Fruit fly (Drosophila melanogaster) whole organism, embryonic: Measurements from ENCODE around the gene aln.

Source experiments
- Awh ChIP-seq: fragments of 200-800 bp; sonication (Bioruptor generic); IDR thresholded peaks from 2 replicates; pipeline ENCODE4, ENCODE4 v1.3.6; 2022; ENCODE audit warnings: missing biosample characterization, missing genetic modification characterization
- CG10543 ChIP-seq: fragments of 200-800 bp; sonication (Bioruptor generic); optimal IDR thresholded peaks from 3 replicates; lab custom pipeline; 2017; ENCODE audit warnings: missing biosample characterization, mild to moderate bottlenecking, missing genetic modification characterization, moderate library complexity
- CG12219 ChIP-seq: fragments of 200-800 bp; sonication (Bioruptor generic); optimal IDR thresholded peaks from 3 replicates; lab custom pipeline; 2018; ENCODE audit warnings: missing biosample characterization, mild to moderate bottlenecking, missing genetic modification characterization
- CG16813 ChIP-seq: fragments of 200-800 bp; sonication (Bioruptor generic); IDR thresholded peaks from 3 replicates; pipeline ENCODE4 v1.3.6; 2022; ENCODE audit warnings: missing biosample characterization, missing genetic modification characterization; ENCODE audit not compliant: partially characterized antibody
- CG17385 ChIP-seq: fragments of 200-800 bp; sonication (Bioruptor generic); optimal IDR thresholded peaks from 3 replicates; lab custom pipeline; 2018; ENCODE audit warnings: missing biosample characterization, mild to moderate bottlenecking, missing genetic modification characterization
- CG2129 ChIP-seq: fragments of 200-800 bp; sonication (Bioruptor generic); IDR thresholded peaks from 2 replicates; pipeline ENCODE4 v1.3.6; 2022; ENCODE audit warnings: missing biosample characterization, missing genetic modification characterization; ENCODE audit not compliant: partially characterized antibody
- CG2202 ChIP-seq: fragments of 200-800 bp; sonication (Bioruptor generic); optimal IDR thresholded peaks from 2 replicates; lab custom pipeline; 2018; ENCODE audit warnings: missing biosample characterization, mild to moderate bottlenecking, missing genetic modification characterization
- CG3163 ChIP-seq: fragments of 200-800 bp; sonication (Bioruptor generic); optimal IDR thresholded peaks from 3 replicates; lab custom pipeline; 2016; ENCODE audit warnings: missing biosample characterization, missing genetic modification characterization
- CG33213 ChIP-seq: fragments of 200-800 bp; sonication (Bioruptor generic); optimal IDR thresholded peaks from 3 replicates; lab custom pipeline; 2016; ENCODE audit warnings: missing biosample characterization, missing genetic modification characterization
- CG34376 ChIP-seq: fragments of 200-800 bp; sonication (Bioruptor generic); optimal IDR thresholded peaks from 2 replicates; lab custom pipeline; 2018; ENCODE audit warnings: missing biosample characterization, mild to moderate bottlenecking, missing genetic modification characterization
- CG4854 ChIP-seq: fragments of 200-800 bp; sonication (Bioruptor generic); optimal IDR thresholded peaks from 2 replicates; lab custom pipeline; 2016; ENCODE audit warnings: missing biosample characterization, missing genetic modification characterization, inconsistent platforms
- CG6854 ChIP-seq: fragments of 200-800 bp; sonication (Bioruptor generic); optimal IDR thresholded peaks from 3 replicates; lab custom pipeline; 2017; ENCODE audit warnings: missing biosample characterization, mild to moderate bottlenecking, missing genetic modification characterization
- CG9797 ChIP-seq: fragments of 200-800 bp; sonication (Bioruptor generic); optimal IDR thresholded peaks from 3 replicates; lab custom pipeline; 2018; ENCODE audit warnings: missing biosample characterization, mild to moderate bottlenecking, missing genetic modification characterization
- CoRest ChIP-seq: fragments of 200-800 bp; sonication (Bioruptor generic); optimal IDR thresholded peaks from 3 replicates; lab custom pipeline; 2018; ENCODE audit warnings: missing biosample characterization, mild to moderate bottlenecking, missing genetic modification characterization, moderate library complexity
- CrebB ChIP-seq: fragments of 200-800 bp; sonication (Bioruptor generic); optimal IDR thresholded peaks from 3 replicates; lab custom pipeline; 2018; ENCODE audit warnings: missing biosample characterization, mild to moderate bottlenecking, missing genetic modification characterization
- Dek ChIP-seq: fragments of 200-800 bp; sonication (Bioruptor generic); optimal IDR thresholded peaks from 3 replicates; lab custom pipeline; 2019; ENCODE audit warnings: missing biosample characterization, mild to moderate bottlenecking, missing genetic modification characterization, moderate library complexity
- Dfd ChIP-seq, 2 experiments: fragments of >200 bp; optimal IDR thresholded peaks; 2 replicates each; lab custom pipeline; 2017; ENCODE audit warnings: missing biosample characterization in 2 of 2, missing genetic modification characterization in 2 of 2
- Dll ChIP-seq: fragments of 200-800 bp; sonication (Bioruptor generic); IDR thresholded peaks from 4 replicates; pipeline ENCODE4 v1.3.6; 2022; ENCODE audit warnings: missing biosample characterization, missing genetic modification characterization; ENCODE audit not compliant: partially characterized antibody
- Doc2 ChIP-seq: fragments of 200-800 bp; sonication (Bioruptor generic); IDR thresholded peaks from 2 replicates; pipeline ENCODE4 v1.3.6; 2022; ENCODE audit warnings: missing biosample characterization, missing genetic modification characterization
- E2f2 ChIP-seq: fragments of 200-800 bp; sonication (Bioruptor generic); IDR thresholded peaks from 2 replicates; pipeline ENCODE4 v1.3.6; 2022; ENCODE audit warnings: missing biosample characterization, missing genetic modification characterization
- Ets97D ChIP-seq: fragments of 200-800 bp; sonication (Bioruptor generic); optimal IDR thresholded peaks from 3 replicates; lab custom pipeline; 2016; ENCODE audit warnings: missing biosample characterization, missing genetic modification characterization
- H15 ChIP-seq: fragments of 200-800 bp; sonication (Bioruptor generic); IDR thresholded peaks from 3 replicates; pipeline ENCODE4 v1.3.6; 2022; ENCODE audit warnings: missing biosample characterization, missing genetic modification characterization
- Hr39 ChIP-seq: fragments of >200 bp; optimal IDR thresholded peaks from 2 replicates; lab custom pipeline; 2017
- Hr51 ChIP-seq, 2 experiments: fragments of 200-800 bp; sonication (Bioruptor generic); optimal IDR thresholded peaks; 2 replicates in 1 of 2; 3 replicates in 1 of 2; lab custom pipeline; 2016 to 2018; ENCODE audit warnings: missing biosample characterization in 2 of 2, missing genetic modification characterization in 2 of 2, mild to moderate bottlenecking in 1 of 2, moderate library complexity in 1 of 2
- Max ChIP-seq: fragments of 200-800 bp; sonication (Bioruptor generic); optimal IDR thresholded peaks from 2 replicates; lab custom pipeline; 2016; ENCODE audit warnings: missing biosample characterization, mild to moderate bottlenecking, missing genetic modification characterization
- Sry-β ChIP-seq: fragments of 200-800 bp; sonication (Bioruptor generic); optimal IDR thresholded peaks from 2 replicates; lab custom pipeline; 2018; ENCODE audit warnings: missing biosample characterization, mild to moderate bottlenecking, missing genetic modification characterization, moderate library complexity
- Sry-δ ChIP-seq: fragments of 200-800 bp; sonication (Bioruptor generic); optimal IDR thresholded peaks from 2 replicates; lab custom pipeline; 2016; ENCODE audit warnings: missing biosample characterization, missing genetic modification characterization
- Taf1 ChIP-seq: fragments of 200-800 bp; sonication (Bioruptor generic); IDR thresholded peaks from 2 replicates; pipeline ENCODE4 v1.3.6; 2022; ENCODE audit warnings: missing biosample characterization, missing genetic modification characterization
- ase ChIP-seq: fragments of 200-800 bp; sonication (Bioruptor generic); IDR thresholded peaks from 3 replicates; pipeline ENCODE4 v1.3.6; 2022; ENCODE audit warnings: missing biosample characterization, missing genetic modification characterization
- ash1 ChIP-seq: fragments of 200-800 bp; sonication (Bioruptor generic); optimal IDR thresholded peaks from 2 replicates; lab custom pipeline; 2018; ENCODE audit warnings: missing biosample characterization, mild to moderate bottlenecking, missing genetic modification characterization
- btn ChIP-seq: fragments of 200-800 bp; sonication (Bioruptor generic); optimal IDR thresholded peaks from 2 replicates; lab custom pipeline; 2016; ENCODE audit warnings: missing biosample characterization, missing genetic modification characterization
- cg ChIP-seq: fragments of 200-800 bp; sonication (Bioruptor generic); optimal IDR thresholded peaks from 3 replicates; lab custom pipeline; 2019; ENCODE audit warnings: missing biosample characterization, mild to moderate bottlenecking, missing genetic modification characterization, moderate library complexity
- chinmo ChIP-seq: fragments of 200-800 bp; sonication (Bioruptor generic); IDR thresholded peaks from 4 replicates; pipeline ENCODE4 v1.3.6; 2022; ENCODE audit warnings: missing biosample characterization, missing genetic modification characterization; ENCODE audit not compliant: partially characterized antibody
- crol ChIP-seq: fragments of 200-800 bp; sonication (Bioruptor generic); IDR thresholded peaks from 2 replicates; pipeline ENCODE4 v1.3.6; 2022; ENCODE audit warnings: missing biosample characterization, missing genetic modification characterization
- dm ChIP-seq: fragments of 200-800 bp; sonication (Bioruptor generic); optimal IDR thresholded peaks from 3 replicates; lab custom pipeline; 2016; ENCODE audit warnings: missing biosample characterization, missing genetic modification characterization
- exex ChIP-seq: fragments of 200-800 bp; sonication (Bioruptor generic); optimal IDR thresholded peaks from 4 replicates; lab custom pipeline; 2018; ENCODE audit warnings: missing biosample characterization, mild to moderate bottlenecking, missing genetic modification characterization, moderate library complexity
- gce ChIP-seq: fragments of 200-800 bp; sonication (Bioruptor generic); IDR thresholded peaks from 3 replicates; pipeline ENCODE4 v1.3.6; 2022; ENCODE audit warnings: missing biosample characterization, missing genetic modification characterization
- kay ChIP-seq: fragments of 200-800 bp; sonication (Bioruptor generic); optimal IDR thresholded peaks from 2 replicates; lab custom pipeline; 2016; ENCODE audit warnings: missing biosample characterization, missing genetic modification characterization
- lab ChIP-seq: fragments of 200-800 bp; sonication (Bioruptor generic); optimal IDR thresholded peaks from 3 replicates; lab custom pipeline; 2017; ENCODE audit warnings: missing biosample characterization, missing genetic modification characterization, mild to moderate bottlenecking, moderate library complexity, missing genetic modification reagents
- lilli ChIP-seq: fragments of 200-800 bp; sonication (Bioruptor generic); optimal IDR thresholded peaks from 3 replicates; lab custom pipeline; 2016; ENCODE audit warnings: missing biosample characterization, missing genetic modification characterization
- mam ChIP-seq: fragments of 200-800 bp; sonication (Bioruptor generic); optimal IDR thresholded peaks from 3 replicates; lab custom pipeline; 2016; ENCODE audit warnings: missing biosample characterization, missing genetic modification characterization
- nau ChIP-seq: fragments of 200-800 bp; sonication (Bioruptor generic); optimal IDR thresholded peaks from 3 replicates; lab custom pipeline; 2017; ENCODE audit warnings: missing biosample characterization, mild to moderate bottlenecking, missing genetic modification characterization, missing genetic modification reagents
- pita ChIP-seq: fragments of 200-800 bp; sonication (Bioruptor generic); optimal IDR thresholded peaks from 2 replicates; lab custom pipeline; 2017; ENCODE audit warnings: missing biosample characterization, mild to moderate bottlenecking, missing genetic modification characterization
- rib ChIP-seq: fragments of 200-800 bp; sonication (Bioruptor generic); IDR thresholded peaks from 2 replicates; pipeline ENCODE4 v1.3.6; 2022; ENCODE audit warnings: missing biosample characterization, missing genetic modification characterization
- sd ChIP-seq: fragments of 200-800 bp; sonication (Bioruptor generic); optimal IDR thresholded peaks from 3 replicates; lab custom pipeline; 2018; ENCODE audit warnings: missing biosample characterization, mild to moderate bottlenecking, missing genetic modification characterization, moderate library complexity
- sens ChIP-seq: fragments of 200-800 bp; sonication (Bioruptor generic); peaks from one replicate; lab custom pipeline; 2016; ENCODE audit warnings: missing biosample characterization, missing genetic modification characterization
- ssp ChIP-seq: fragments of 200-800 bp; sonication (Bioruptor generic); IDR thresholded peaks from 2 replicates; pipeline ENCODE4 v1.3.6; 2022; ENCODE audit warnings: missing biosample characterization, missing genetic modification characterization
- sug ChIP-seq: fragments of 200-800 bp; optimal IDR thresholded peaks from 2 replicates; lab custom pipeline; 2019; ENCODE audit warnings: missing biosample characterization, mild to moderate bottlenecking, missing genetic modification characterization, moderate library complexity

The aln gene

DNA sequence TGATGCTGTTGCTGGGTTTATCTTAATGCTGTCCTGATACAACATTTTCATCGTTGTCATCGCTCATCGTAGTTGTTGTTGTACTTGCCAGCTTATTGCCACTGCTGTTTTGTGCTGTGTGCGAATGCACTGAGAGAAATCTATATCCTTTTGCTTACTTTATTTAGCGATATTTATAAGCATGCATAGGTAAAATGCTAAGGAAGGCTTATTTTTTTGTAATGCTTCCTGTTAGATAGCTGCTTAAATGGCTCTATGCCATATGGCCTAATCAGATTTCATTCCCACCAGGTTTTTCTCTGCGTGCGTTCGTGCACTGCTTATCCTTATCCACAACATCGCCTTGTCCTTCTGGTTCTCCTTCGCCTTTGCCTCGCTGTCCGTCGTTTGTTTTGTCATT lies 41.6 kb upstream of the aln start (continued):
- 0 out of 2 replicates have a peak, but pooled peaks have one; percentile 21 for TF ChIP-seq Doc2 (GFP tag; lab: Robert Waterston, UW)

DNA sequence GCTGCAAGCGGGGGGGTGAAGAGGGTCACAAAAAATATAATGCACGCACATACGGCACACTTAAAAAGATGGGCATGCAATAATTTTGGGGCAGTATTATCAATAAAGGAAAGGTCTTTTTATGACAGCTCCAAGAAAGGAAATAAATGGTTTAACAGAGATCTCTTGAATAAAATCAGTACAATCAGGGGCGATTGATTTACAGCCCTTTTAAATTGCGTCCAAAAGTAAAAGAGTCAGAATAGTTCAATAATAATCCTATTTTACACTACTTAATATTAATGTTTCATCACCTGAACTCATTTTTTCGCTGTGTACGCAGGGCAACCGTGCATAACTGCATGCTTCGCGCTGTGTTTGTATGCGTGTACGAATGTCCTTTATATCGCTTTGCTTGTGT lies 36.9 kb upstream of the aln start:
- TF ChIP-seq sens (GFP tag; lab: Kevin White, UChicago): peak; percentile 76
- no peak for TF ChIP-seq CG2202 (tag; lab: Kevin White, UChicago)
- TF ChIP-seq sug (tag; lab: Kevin White, UChicago): no peak
- no peak for TF ChIP-seq ssp (GFP tag; lab: Robert Waterston, UW)
- 0 out of 2 replicates have a peak, but pooled peaks have one; percentile 13 for TF ChIP-seq Taf1
- no peak for TF ChIP-seq Sry-β (GFP tag; lab: Kevin White, UChicago)
- no peak for TF ChIP-seq CG12219
- peak; percentile 4 for TF ChIP-seq lab
- 0 out of 2 replicates have a peak, but pooled peaks have one; percentile 12 for TF ChIP-seq crol (GFP tag; lab: Robert Waterston, UW)
- TF ChIP-seq Dek (tag; lab: Kevin White, UChicago): no peak
- TF ChIP-seq, all 482 proteins: peak for 4

DNA sequence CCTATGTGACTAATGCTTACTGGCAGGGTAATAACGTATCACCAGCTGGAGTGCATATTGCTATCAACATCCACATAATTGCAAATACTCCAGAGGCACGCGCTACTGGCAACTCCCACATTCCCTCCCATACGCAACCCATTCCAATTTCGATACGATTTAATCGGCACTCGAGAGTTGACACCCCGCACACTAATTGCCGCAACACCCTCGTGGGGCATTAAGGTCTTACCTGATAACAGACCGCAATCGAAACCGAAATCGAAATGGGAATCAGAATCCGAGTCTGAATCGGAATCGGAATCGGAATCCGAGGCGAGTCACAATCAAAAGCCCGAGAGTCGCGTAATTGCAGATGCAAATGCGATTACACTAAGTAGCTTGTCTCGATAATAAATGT lies 35.2 kb upstream of the aln start:
- TF ChIP-seq chinmo (GFP tag; lab: Robert Waterston, UW): 0 out of 4 replicates have a peak, but pooled peaks have one; percentile 40
- TF ChIP-seq exex: peak; percentile 98
- peak; percentile 86 for TF ChIP-seq CG34376
- TF ChIP-seq CG33213 (GFP tag; lab: Kevin White, UChicago): no peak
- TF ChIP-seq nau: no peak
- TF ChIP-seq Hr39 (lab: Kevin White, UChicago): no peak
- no peak for TF ChIP-seq gce
- TF ChIP-seq Doc2 (GFP tag; lab: Robert Waterston, UW): no peak
- TF ChIP-seq btn (GFP tag; lab: Kevin White, UChicago): no peak
- no peak for TF ChIP-seq lilli
- no peak for TF ChIP-seq ase
- no peak for TF ChIP-seq rib
- TF ChIP-seq Dll: no peak
- TF ChIP-seq ash1: no peak
- TF ChIP-seq CoRest (tag; lab: Kevin White, UChicago): no peak
- no peak for TF ChIP-seq CG17385 (GFP tag; lab: Kevin White, UChicago)
- TF ChIP-seq CG16813 (GFP tag; lab: Robert Waterston, UW): no peak
- no peak for TF ChIP-seq CG4854 (GFP tag; lab: Kevin White, UChicago)
- no peak for TF ChIP-seq CrebB
- TF ChIP-seq CG10543: no peak
- no peak for TF ChIP-seq E2f2 (GFP tag; lab: Robert Waterston, UW)
- no peak for TF ChIP-seq Dfd (GFP tag; optimal IDR thresholded peaks at IDR 0.05; lab: Kevin White, UChicago)
- TF ChIP-seq kay (GFP tag; lab: Kevin White, UChicago): no peak
- no peak for TF ChIP-seq mam (GFP tag; lab: Kevin White, UChicago)
- TF ChIP-seq sd (tag; lab: Kevin White, UChicago): peak; percentile 65
- no peak for TF ChIP-seq CG3163 (GFP tag; lab: Kevin White, UChicago)
- TF ChIP-seq Ets97D: no peak
- TF ChIP-seq Hr51 (GFP tag; optimal IDR thresholded peaks at IDR 0.05; lab: Kevin White, UChicago): no peak
- TF ChIP-seq CG9797 (GFP tag; lab: Kevin White, UChicago): no peak
- TF ChIP-seq dm (GFP tag; lab: Kevin White, UChicago): no peak
- TF ChIP-seq Max (GFP tag; lab: Kevin White, UChicago): no peak
- TF ChIP-seq pita: no peak
- no peak for TF ChIP-seq cg
- TF ChIP-seq H15 (GFP tag; lab: Robert Waterston, UW): no peak
- TF ChIP-seq Sry-δ: no peak
- no peak for TF ChIP-seq CG2129 (GFP tag; lab: Robert Waterston, UW)
- no peak for TF ChIP-seq CG6854 (GFP tag; lab: Kevin White, UChicago)
- no peak for TF ChIP-seq Awh (GFP tag; lab: Robert Waterston, UW)
